Fruit fly (Drosophila melanogaster) whole organism: Measurements from ENCODE around the gene ND-B18.

Source experiments
- CG8478 ChIP-seq: fragments of >200 bp; optimal IDR thresholded peaks from 2 replicates; lab custom pipeline; 2018; ENCODE audit warnings: inconsistent platforms
- EcR ChIP-seq, 2 experiments: fragments of >200 bp; optimal IDR thresholded peaks; 2 replicates each; lab custom pipeline; 2017; ENCODE audit warnings: missing biosample characterization in 2 of 2, missing genetic modification characterization in 2 of 2, missing genetic modification reagents in 2 of 2
- pan ChIP-seq: fragments of >200 bp; optimal IDR thresholded peaks from 2 replicates; lab custom pipeline; 2017
- psq ChIP-seq: fragments of >200 bp; optimal IDR thresholded peaks from 2 replicates; lab custom pipeline; 2017
- usp ChIP-seq: fragments of >200 bp; optimal IDR thresholded peaks from 2 replicates; lab custom pipeline; 2017; ENCODE audit warnings: missing biosample characterization, missing genetic modification characterization, mixed read lengths

DNA sequence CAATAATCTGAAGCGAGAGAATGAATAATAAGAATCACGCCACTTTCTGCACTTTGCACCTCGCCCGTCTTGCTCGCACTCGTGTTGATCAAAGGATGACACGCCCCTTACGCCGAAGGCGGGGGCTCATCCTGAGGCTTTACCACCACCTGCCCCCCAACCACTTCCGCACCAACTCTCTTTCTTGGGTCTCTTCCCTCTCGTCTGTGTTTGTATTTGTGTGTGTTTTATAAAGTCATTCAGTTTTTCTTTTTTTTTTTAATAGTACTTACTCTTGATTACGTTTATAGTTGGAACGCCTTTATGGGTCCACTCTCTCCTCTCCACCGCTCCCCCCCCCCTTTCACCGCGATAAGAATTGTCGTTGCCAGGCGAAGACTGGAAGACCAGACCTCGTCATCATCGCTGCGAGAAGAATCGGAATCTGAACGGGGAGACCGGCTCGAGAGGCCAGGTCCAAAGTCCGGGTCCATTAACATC lies 5.9 kb downstream of the ND-B18 start:
- no peak for TF ChIP-seq EcR (GFP tag; optimal IDR thresholded peaks at IDR 0.05; lab: Kevin White, UChicago)
- TF ChIP-seq usp (GFP tag; lab: Kevin White, UChicago): no peak
- no peak for TF ChIP-seq pan
- TF ChIP-seq CG8478: no peak
- TF ChIP-seq psq (lab: Kevin White, UChicago): no peak
